Fruit fly (Drosophila melanogaster) whole organism, embryonic: Measurements from ENCODE around the gene Cp110.

ENCODE experiments used
- Asciz ChIP-seq: fragments of 200-800 bp; sonication (Bioruptor generic); optimal IDR thresholded peaks from 2 replicates; lab custom pipeline; 2017; ENCODE audit warnings: missing biosample characterization, mild to moderate bottlenecking, missing genetic modification characterization, missing genetic modification reagents
- CG10209 ChIP-seq: fragments of 200-800 bp; sonication (Bioruptor generic); optimal IDR thresholded peaks from 3 replicates; lab custom pipeline; 2017; ENCODE audit warnings: missing biosample characterization, mild to moderate bottlenecking, missing genetic modification characterization, missing genetic modification reagents
- CG11560 ChIP-seq: fragments of 200-800 bp; sonication (Bioruptor generic); IDR thresholded peaks from 3 replicates; pipeline ENCODE4 v1.3.6; 2022; ENCODE audit warnings: missing biosample characterization, missing genetic modification characterization
- CG12942 ChIP-seq: fragments of 200-800 bp; sonication (Bioruptor generic); optimal IDR thresholded peaks from 3 replicates; lab custom pipeline; 2016; ENCODE audit warnings: missing biosample characterization, missing genetic modification characterization
- CG13775 ChIP-seq: fragments of 200-800 bp; sonication (Bioruptor generic); optimal IDR thresholded peaks from 3 replicates; lab custom pipeline; 2017; ENCODE audit warnings: missing biosample characterization, mild to moderate bottlenecking, missing genetic modification characterization
- CG14441 ChIP-seq: fragments of 200-800 bp; sonication (Bioruptor generic); IDR thresholded peaks from 2 replicates; pipeline ENCODE4 v1.3.6; 2022; ENCODE audit warnings: missing biosample characterization, missing genetic modification characterization
- CG14860 ChIP-seq: fragments of 200-800 bp; sonication (Bioruptor generic); IDR thresholded peaks from 3 replicates; pipeline ENCODE4 v1.3.6; 2022; ENCODE audit warnings: missing biosample characterization, missing genetic modification characterization; ENCODE audit not compliant: partially characterized antibody
- CG1529 ChIP-seq: fragments of 200-800 bp; sonication (Bioruptor generic); optimal IDR thresholded peaks from 3 replicates; lab custom pipeline; 2018; ENCODE audit warnings: missing biosample characterization, missing genetic modification characterization
- CG30403 ChIP-seq: fragments of 200-800 bp; sonication (Bioruptor generic); optimal IDR thresholded peaks from 3 replicates; lab custom pipeline; 2016; ENCODE audit warnings: missing biosample characterization, missing genetic modification characterization
- CG3163 ChIP-seq: fragments of 200-800 bp; sonication (Bioruptor generic); optimal IDR thresholded peaks from 3 replicates; lab custom pipeline; 2016; ENCODE audit warnings: missing biosample characterization, missing genetic modification characterization
- CG32532 ChIP-seq: fragments of 200-800 bp; sonication (Bioruptor generic); IDR thresholded peaks from 2 replicates; pipeline ENCODE4 v1.3.6; 2022; ENCODE audit warnings: missing biosample characterization, missing genetic modification characterization
- CG6175 ChIP-seq: fragments of 200-800 bp; sonication (Bioruptor generic); IDR thresholded peaks from 3 replicates; pipeline ENCODE4 v1.3.6; 2022; ENCODE audit warnings: missing biosample characterization, missing genetic modification characterization
- CG6654 ChIP-seq: fragments of 200-800 bp; sonication (Bioruptor generic); optimal IDR thresholded peaks from 2 replicates; lab custom pipeline; 2017; ENCODE audit warnings: missing biosample characterization, mild to moderate bottlenecking, missing genetic modification characterization
- CG8281 ChIP-seq: fragments of 200-800 bp; sonication (Bioruptor generic); optimal IDR thresholded peaks from 2 replicates; lab custom pipeline; 2018; ENCODE audit warnings: missing biosample characterization, mild to moderate bottlenecking, missing genetic modification characterization, moderate library complexity
- CG9437 ChIP-seq: fragments of 200-800 bp; sonication (Bioruptor generic); optimal IDR thresholded peaks from 2 replicates; lab custom pipeline; 2018; ENCODE audit warnings: missing biosample characterization, mild to moderate bottlenecking, missing genetic modification characterization
- Eip74EF ChIP-seq, 2 experiments: fragments of 200-800 bp in 1 of 2; fragments of >200 bp in 1 of 2; sonication (Bioruptor generic) in 1 of 2; optimal IDR thresholded peaks; 2 replicates each; lab custom pipeline; 2017 to 2019; ENCODE audit warnings: missing biosample characterization in 2 of 2, missing genetic modification characterization in 2 of 2, mild to moderate bottlenecking in 1 of 2, moderate library complexity in 1 of 2
- Gsc ChIP-seq: fragments of 200-800 bp; sonication (Bioruptor generic); IDR thresholded peaks from 2 replicates; pipeline ENCODE4 v1.3.6; 2022; ENCODE audit warnings: missing biosample characterization, missing genetic modification characterization
- H2.0 ChIP-seq: fragments of 200-800 bp; sonication (Bioruptor generic); IDR thresholded peaks from 2 replicates; pipeline ENCODE4 v1.3.6; 2022; ENCODE audit warnings: missing biosample characterization, missing genetic modification characterization
- Hand ChIP-seq: fragments of 200-800 bp; sonication (Bioruptor generic); optimal IDR thresholded peaks from 2 replicates; lab custom pipeline; 2017; ENCODE audit warnings: mild to moderate bottlenecking, missing biosample characterization, missing genetic modification reagents, missing genetic modification characterization
- Mrtf ChIP-seq: fragments of 200-800 bp; sonication (Bioruptor generic); IDR thresholded peaks from 3 replicates; pipeline ENCODE4 v1.3.6; 2022; ENCODE audit warnings: missing biosample characterization, missing genetic modification characterization
- Ravus ChIP-seq: fragments of 200-800 bp; sonication (Bioruptor generic); IDR thresholded peaks from 2 replicates; pipeline ENCODE4 v1.3.6; 2022; ENCODE audit warnings: missing biosample characterization, missing genetic modification characterization
- Rfx ChIP-seq: fragments of 200-800 bp; sonication (Bioruptor generic); IDR thresholded peaks from 2 replicates; pipeline ENCODE4 v1.3.6; 2022; ENCODE audit warnings: missing biosample characterization, missing genetic modification characterization
- Sox102F ChIP-seq: fragments of 200-800 bp; sonication (Bioruptor generic); optimal IDR thresholded peaks from 2 replicates; lab custom pipeline; 2018; ENCODE audit warnings: missing biosample characterization, mild to moderate bottlenecking, missing genetic modification characterization, moderate library complexity
- Tbp ChIP-seq: fragments of >200 bp; optimal IDR thresholded peaks from 2 replicates; lab custom pipeline; 2018; ENCODE audit warnings: missing biosample characterization, missing genetic modification characterization
- ase ChIP-seq: fragments of 200-800 bp; sonication (Bioruptor generic); IDR thresholded peaks from 3 replicates; pipeline ENCODE4 v1.3.6; 2022; ENCODE audit warnings: missing biosample characterization, missing genetic modification characterization
- bab2 ChIP-seq: fragments of 200-800 bp; sonication (Bioruptor generic); optimal IDR thresholded peaks from 2 replicates; lab custom pipeline; 2016; ENCODE audit warnings: missing biosample characterization, missing genetic modification characterization
- btn ChIP-seq: fragments of 200-800 bp; sonication (Bioruptor generic); optimal IDR thresholded peaks from 2 replicates; lab custom pipeline; 2016; ENCODE audit warnings: missing biosample characterization, missing genetic modification characterization
- chif ChIP-seq, 2 experiments: fragments of 200-800 bp; sonication (Bioruptor generic); optimal IDR thresholded peaks; 3 replicates each; lab custom pipeline; 2016; ENCODE audit warnings: missing biosample characterization in 2 of 2, missing genetic modification characterization in 2 of 2
- crol ChIP-seq: fragments of 200-800 bp; sonication (Bioruptor generic); IDR thresholded peaks from 2 replicates; pipeline ENCODE4 v1.3.6; 2022; ENCODE audit warnings: missing biosample characterization, missing genetic modification characterization
- da ChIP-seq: fragments of 200-800 bp; sonication (Bioruptor generic); optimal IDR thresholded peaks from 2 replicates; lab custom pipeline; 2016; ENCODE audit warnings: missing biosample characterization, missing genetic modification characterization
- fd96Cb ChIP-seq: fragments of 200-800 bp; sonication (Bioruptor generic); optimal IDR thresholded peaks from 2 replicates; lab custom pipeline; 2018; ENCODE audit warnings: missing biosample characterization, mild to moderate bottlenecking, missing genetic modification characterization, moderate library complexity
- grau ChIP-seq: fragments of 200-800 bp; optimal IDR thresholded peaks from 3 replicates; lab custom pipeline; 2019; ENCODE audit warnings: missing biosample characterization, mild to moderate bottlenecking, missing genetic modification characterization, moderate library complexity
- grn ChIP-seq: fragments of 200-800 bp; sonication (Bioruptor generic); optimal IDR thresholded peaks from 3 replicates; lab custom pipeline; 2017; ENCODE audit warnings: missing biosample characterization, missing genetic modification characterization
- hb ChIP-seq: fragments of 200-800 bp; sonication (Bioruptor generic); IDR thresholded peaks from 3 replicates; pipeline ENCODE4 v1.3.6; 2022; ENCODE audit warnings: missing biosample characterization, missing genetic modification characterization; ENCODE audit not compliant: partially characterized antibody
- hth ChIP-seq: fragments of >200 bp; optimal IDR thresholded peaks from 2 replicates; lab custom pipeline; 2017; ENCODE audit warnings: inconsistent platforms
- inv ChIP-seq: fragments of 200-800 bp; sonication (Bioruptor generic); IDR thresholded peaks from 2 replicates; pipeline ENCODE4 v1.3.6; 2022; ENCODE audit warnings: missing biosample characterization, missing genetic modification characterization; ENCODE audit not compliant: partially characterized antibody
- lmd ChIP-seq: fragments of 200-800 bp; sonication (Bioruptor generic); IDR thresholded peaks from 2 replicates; pipeline ENCODE4 v1.3.6; 2022; ENCODE audit warnings: missing biosample characterization, missing genetic modification characterization
- nerfin-2 ChIP-seq: fragments of 200-800 bp; sonication (Bioruptor generic); IDR thresholded peaks from 2 replicates; pipeline ENCODE4 v1.3.6; 2022; ENCODE audit warnings: missing biosample characterization, missing genetic modification characterization; ENCODE audit not compliant: partially characterized antibody
- nmo ChIP-seq: fragments of 200-800 bp; sonication (Bioruptor generic); optimal IDR thresholded peaks from 2 replicates; lab custom pipeline; 2018; ENCODE audit warnings: missing biosample characterization, mild to moderate bottlenecking, missing genetic modification characterization, moderate library complexity
- pnt ChIP-seq: fragments of 200-800 bp; sonication (Bioruptor generic); optimal IDR thresholded peaks from 3 replicates; lab custom pipeline; 2016; ENCODE audit warnings: missing biosample characterization, missing genetic modification characterization
- run ChIP-seq: fragments of 200-800 bp; sonication (Bioruptor generic); optimal IDR thresholded peaks from 3 replicates; lab custom pipeline; 2018; ENCODE audit warnings: missing biosample characterization, mild to moderate bottlenecking, missing genetic modification characterization
- schlank ChIP-seq: fragments of 200-800 bp; sonication (Bioruptor generic); optimal IDR thresholded peaks from 2 replicates; lab custom pipeline; 2018; ENCODE audit warnings: missing biosample characterization, mild to moderate bottlenecking, missing genetic modification characterization
- sens ChIP-seq: fragments of 200-800 bp; sonication (Bioruptor generic); peaks from one replicate; lab custom pipeline; 2016; ENCODE audit warnings: missing biosample characterization, missing genetic modification characterization
- sim ChIP-seq: fragments of 200-800 bp; sonication (Bioruptor generic); IDR thresholded peaks from 2 replicates; pipeline ENCODE4 v1.3.6; 2022; ENCODE audit warnings: missing biosample characterization, missing genetic modification characterization
- tin ChIP-seq: fragments of 200-800 bp; sonication (Bioruptor generic); optimal IDR thresholded peaks from 3 replicates; lab custom pipeline; 2016; ENCODE audit warnings: missing biosample characterization, missing genetic modification characterization
- tna ChIP-seq: fragments of 200-800 bp; sonication (Bioruptor generic); IDR thresholded peaks from 2 replicates; pipeline ENCODE4 v1.3.6; 2022; ENCODE audit warnings: missing biosample characterization, missing genetic modification characterization; ENCODE audit not compliant: partially characterized antibody
- ttk ChIP-seq: fragments of 200-800 bp; sonication (Bioruptor generic); IDR thresholded peaks from 2 replicates; pipeline ENCODE4 v2.1.2; 2022; ENCODE audit warnings: missing biosample characterization, missing genetic modification characterization
- usp ChIP-seq: fragments of >200 bp; optimal IDR thresholded peaks from 2 replicates; lab custom pipeline; 2017; ENCODE audit warnings: missing biosample characterization, missing genetic modification characterization
- vfl ChIP-seq: fragments of 200-800 bp; sonication (Bioruptor generic); optimal IDR thresholded peaks from 2 replicates; lab custom pipeline; 2016; ENCODE audit warnings: missing biosample characterization, missing genetic modification characterization
- vvl ChIP-seq: fragments of 200-800 bp; sonication (Bioruptor generic); IDR thresholded peaks from 2 replicates; pipeline ENCODE4 v1.3.6; 2022; ENCODE audit warnings: missing biosample characterization, missing genetic modification characterization

The Cp110 gene

dm6 chrX:22509085-22509484 lies 27.2 kb downstream of the Cp110 start (continued):
- TF ChIP-seq CG12942 (GFP tag; lab: Kevin White, UChicago): no peak
- TF ChIP-seq Eip74EF (GFP tag; optimal IDR thresholded peaks at IDR 0.05; lab: Kevin White, UChicago): peak in 1 of 2 experiments; percentile 20
- peak in 1 of 2 experiments; percentile 25 for TF ChIP-seq chif (GFP tag; optimal IDR thresholded peaks at IDR 0.05; lab: Kevin White, UChicago)
- TF ChIP-seq nmo: peak; percentile 65
- no peak for TF ChIP-seq sim
- peak; percentile 52 for TF ChIP-seq CG30403 (GFP tag; lab: Kevin White, UChicago)
- TF ChIP-seq Tbp: no peak
- TF ChIP-seq CG11560 (tag; lab: Robert Waterston, UW): no peak
- TF ChIP-seq CG13775: no peak
- TF ChIP-seq bab2 (GFP tag; lab: Kevin White, UChicago): peak; percentile 13
- TF ChIP-seq sens: peak; percentile 81
- TF ChIP-seq vvl (GFP tag; lab: Robert Waterston, UW): no peak
- no peak for TF ChIP-seq hth (lab: Kevin White, UChicago)
- TF ChIP-seq Rfx: no peak
- TF ChIP-seq CG32532: no peak
- TF ChIP-seq H2.0 (GFP tag; lab: Robert Waterston, UW): no peak
- TF ChIP-seq crol (GFP tag; lab: Robert Waterston, UW): no peak
- TF ChIP-seq CG6175 (GFP tag; lab: Robert Waterston, UW): no peak
- no peak for TF ChIP-seq grn (GFP tag; lab: Kevin White, UChicago)
- 0 out of 2 replicates have a peak, but pooled peaks have one; percentile 4 for TF ChIP-seq CG14441 (GFP tag; lab: Robert Waterston, UW)
- no peak; the same call in 1 of the 2 replicates for TF ChIP-seq lmd
- TF ChIP-seq CG6654: peak; percentile 8
- no peak for TF ChIP-seq CG8281 (tag; lab: Kevin White, UChicago)
- TF ChIP-seq fd96Cb (tag; lab: Kevin White, UChicago): peak; percentile 34
- no peak for TF ChIP-seq schlank (tag; lab: Kevin White, UChicago)
- TF ChIP-seq Hand: no peak
- TF ChIP-seq Gsc: no peak
- no peak for TF ChIP-seq run (tag; lab: Kevin White, UChicago)
- no peak for TF ChIP-seq usp (GFP tag; lab: Kevin White, UChicago)
- 0 out of 3 replicates have a peak, but pooled peaks have one; percentile 32 for TF ChIP-seq Mrtf
- no peak for TF ChIP-seq btn (GFP tag; lab: Kevin White, UChicago)
- no peak for TF ChIP-seq CG9437
- no peak for TF ChIP-seq CG10209 (GFP tag; lab: Kevin White, UChicago)
- peak; percentile 67 for TF ChIP-seq Sox102F (GFP tag; lab: Kevin White, UChicago)
- no peak for TF ChIP-seq grau (tag; lab: Kevin White, UChicago)
- no peak for TF ChIP-seq ase (GFP tag; lab: Robert Waterston, UW)
- peak; percentile 29 for TF ChIP-seq CG1529
- TF ChIP-seq Asciz (GFP tag; lab: Kevin White, UChicago): no peak
- TF ChIP-seq pnt (GFP tag; lab: Kevin White, UChicago): no peak

dm6 chrX:22510776-22511175 lies 28.9 kb downstream of the Cp110 start:
- TF ChIP-seq ttk (GFP tag; lab: Robert Waterston, UW) (no peak), inv (GFP tag; lab: Robert Waterston, UW) (no peak), da (GFP tag; lab: Kevin White, UChicago) (no peak), Ravus (no peak), hb (GFP tag; lab: Robert Waterston, UW) (peak; percentile 54; the same call in 1 of the 3 replicates), vfl (GFP tag; lab: Kevin White, UChicago) (no peak), nerfin-2 (GFP tag; lab: Robert Waterston, UW) (peak; percentile 62), CG3163 (GFP tag; lab: Kevin White, UChicago) (no peak), tna (peak; percentile 33; the same call in 1 of the 2 replicates), tin (GFP tag; lab: Kevin White, UChicago) (no peak), CG14860 (peak; percentile 40; the same call in 2 of the 3 replicates)
